Worm (Caenorhabditis elegans) whole organism, late embryonic: ENCODE measurements around the gene C53D6.8.

Experiments
- C08G9.2 ChIP-seq: sonication (generic microtip); optimal IDR thresholded peaks from 2 replicates; lab custom pipeline; 2016; ENCODE audit warnings: mild to moderate bottlenecking, missing genetic modification characterization, moderate library complexity, missing compliant biosample characterization
- C38D4.7 ChIP-seq: fragments of 200-800 bp; sonication (Bioruptor generic); optimal IDR thresholded peaks from 2 replicates; lab custom pipeline; 2018; ENCODE audit warnings: mild to moderate bottlenecking, missing genetic modification characterization, moderate library complexity, missing compliant biosample characterization
- K02D7.2 ChIP-seq: sonication (generic microtip); optimal IDR thresholded peaks from 2 replicates; lab custom pipeline; 2017; ENCODE audit warnings: mild to moderate bottlenecking, missing genetic modification characterization, missing compliant biosample characterization
- K09A11.1 ChIP-seq: sonication (generic microtip); optimal IDR thresholded peaks from 2 replicates; lab custom pipeline; 2017; ENCODE audit warnings: antibody characterized with exemption, mild to moderate bottlenecking, missing genetic modification characterization, missing compliant biosample characterization; ENCODE audit not compliant: insufficient read depth
- ceh-2 ChIP-seq: sonication (generic microtip); optimal IDR thresholded peaks from 2 replicates; lab custom pipeline; 2016; ENCODE audit warnings: missing genotype, missing genetic modification characterization, missing compliant biosample characterization
- ceh-34 ChIP-seq: sonication (generic microtip); optimal IDR thresholded peaks from 2 replicates; lab custom pipeline; 2016; ENCODE audit warnings: mild to moderate bottlenecking, missing genetic modification characterization, missing compliant biosample characterization
- elt-2 ChIP-seq: sonication (generic microtip); optimal IDR thresholded peaks from 2 replicates; lab custom pipeline; 2016; ENCODE audit warnings: missing genetic modification reagents, missing genetic modification characterization, missing compliant biosample characterization
- ets-4 ChIP-seq: sonication (generic microtip); optimal IDR thresholded peaks from 2 replicates; lab custom pipeline; 2016; ENCODE audit warnings: missing genetic modification characterization, missing compliant biosample characterization
- fax-1 ChIP-seq: sonication (generic microtip); optimal IDR thresholded peaks from 2 replicates; lab custom pipeline; 2016; ENCODE audit warnings: missing genotype, missing genetic modification characterization, missing compliant biosample characterization
- hlh-15 ChIP-seq: sonication (generic microtip); optimal IDR thresholded peaks from 2 replicates; lab custom pipeline; 2016; ENCODE audit warnings: missing genetic modification characterization, missing compliant biosample characterization

The C53D6.8 gene

ce11 chrIV:8951953-8952567 is 50.5 kb downstream of the C53D6.8 start:
- TF ChIP-seq ets-4 (tag; lab: Kevin White, UChicago) = no peak
- TF ChIP-seq ceh-34 (tag; lab: Kevin White, UChicago) = no peak
- no peak for TF ChIP-seq fax-1
- TF ChIP-seq hlh-15 = no peak
- no peak for TF ChIP-seq C38D4.7 (GFP tag; lab: Kevin White, UChicago)
- no peak for TF ChIP-seq elt-2
- no peak for TF ChIP-seq C08G9.2 (tag; lab: Kevin White, UChicago)
- no peak for TF ChIP-seq K02D7.2
- no peak for TF ChIP-seq ceh-2 (tag; lab: Kevin White, UChicago)
- no peak for TF ChIP-seq K09A11.1 (tag; lab: Kevin White, UChicago)
- TF ChIP-seq, all 69 proteins: peak for 0
